Fruit fly (Drosophila melanogaster) whole organism, larva: ENCODE data around the gene CG7497.
A peak's percentile ranks its signal among the peaks of the same experiment; 100 is the strongest.

Experiments
- noc ChIP-seq: fragments of 200-800 bp; sonication (Bioruptor generic); optimal IDR thresholded peaks from 3 replicates; lab custom pipeline; 2019; ENCODE audit warnings: missing biosample characterization, mild to moderate bottlenecking, missing genetic modification characterization, moderate library complexity

CG7497 gene

DNA sequence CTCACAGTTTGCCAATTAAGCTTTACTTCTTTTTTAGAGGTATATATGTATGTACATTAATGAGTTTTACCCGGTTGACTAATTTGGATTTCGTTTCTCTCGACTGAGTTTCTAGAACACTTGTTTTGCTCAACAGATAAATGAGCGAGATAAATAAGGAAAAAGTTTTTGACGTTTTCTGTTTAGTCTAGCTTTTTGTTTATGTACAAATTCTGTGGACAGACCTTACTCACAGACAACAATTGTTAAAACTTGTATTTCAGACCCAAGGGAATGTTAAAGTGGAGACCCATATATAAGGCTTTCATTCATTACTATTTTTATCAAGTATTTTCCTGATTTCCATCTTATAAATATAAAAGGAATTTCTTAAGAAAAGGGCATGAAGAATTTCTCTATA, 8.2 kb upstream of the CG7497 start:
- peak; percentile 11 for TF ChIP-seq noc (tag; lab: Kevin White, UChicago)

- no peak for TF ChIP-seq noc (tag; lab: Kevin White, UChicago)
These were observed 7.6 kb upstream of the CG7497 start for dm6 chr3L:17625574-17626128.

DNA sequence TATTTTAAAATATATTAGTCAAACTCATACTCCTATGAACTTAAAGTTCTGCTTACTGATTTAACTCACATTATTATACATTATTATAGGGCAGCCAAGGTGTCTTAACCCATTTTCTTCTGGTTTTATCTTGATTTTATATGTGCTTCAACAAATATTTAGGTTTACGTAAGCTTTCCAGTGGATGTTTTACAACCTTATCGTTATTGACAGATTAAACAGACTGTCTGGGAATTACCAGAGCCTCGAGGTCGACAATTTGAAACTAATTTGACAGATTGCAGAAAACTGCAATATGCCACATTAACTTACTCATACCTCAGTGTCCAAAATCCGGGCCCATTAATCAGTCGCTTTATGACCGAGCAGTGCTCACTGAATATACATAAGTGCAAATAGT, 2.0 kb upstream of the CG7497 start:
- TF ChIP-seq noc (tag; lab: Kevin White, UChicago) = no peak

dm6 chr3L:17637809-17638208, 4.6 kb downstream of the CG7497 start:
- TF ChIP-seq noc (tag; lab: Kevin White, UChicago) = no peak

DNA sequence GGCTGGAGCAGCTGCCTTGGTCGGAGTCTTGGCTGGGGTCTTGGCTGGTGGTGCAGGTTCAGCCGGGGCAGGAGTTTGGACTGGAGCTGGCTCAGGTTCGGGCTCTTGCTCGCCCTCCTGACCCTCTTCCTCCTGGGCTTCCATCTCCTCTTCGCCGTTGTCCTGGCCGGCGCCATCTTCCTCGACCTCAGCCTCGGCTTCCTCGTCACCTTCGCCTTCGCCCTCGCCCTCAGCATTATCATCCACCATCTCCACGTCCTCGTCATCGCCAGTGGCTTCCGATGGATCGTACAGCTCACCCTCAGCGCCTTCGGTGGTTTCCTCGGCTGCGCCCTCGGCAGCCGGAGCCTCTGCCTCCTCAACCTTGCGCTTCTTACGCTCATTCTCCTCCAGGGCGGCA, 5.4 kb downstream of the CG7497 start:
- no peak for TF ChIP-seq noc (tag; lab: Kevin White, UChicago)

DNA sequence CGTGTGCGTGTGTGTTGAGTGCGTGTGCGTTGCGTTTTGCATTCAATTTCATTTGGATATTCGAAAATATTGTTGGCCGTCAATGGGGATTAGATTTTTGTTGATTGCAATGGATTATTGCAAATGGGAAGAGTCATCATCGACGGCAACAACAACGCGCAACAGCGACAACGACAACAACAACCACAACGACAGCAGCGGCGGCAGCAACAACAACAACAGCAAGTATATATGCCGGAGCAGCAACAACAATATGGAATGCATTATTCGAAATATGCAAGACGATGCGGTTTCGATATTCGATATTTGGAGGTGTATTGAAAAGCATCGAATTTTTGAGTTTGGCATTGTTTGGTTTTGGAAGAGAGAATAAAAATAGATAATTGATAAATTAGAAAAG, 8.8 kb downstream of the CG7497 start:
- TF ChIP-seq noc (tag; lab: Kevin White, UChicago) = no peak

dm6 chr3L:17643985-17644905, 11.0 kb downstream of the CG7497 start:
- peak; percentile 26 for TF ChIP-seq noc (tag; lab: Kevin White, UChicago)

DNA sequence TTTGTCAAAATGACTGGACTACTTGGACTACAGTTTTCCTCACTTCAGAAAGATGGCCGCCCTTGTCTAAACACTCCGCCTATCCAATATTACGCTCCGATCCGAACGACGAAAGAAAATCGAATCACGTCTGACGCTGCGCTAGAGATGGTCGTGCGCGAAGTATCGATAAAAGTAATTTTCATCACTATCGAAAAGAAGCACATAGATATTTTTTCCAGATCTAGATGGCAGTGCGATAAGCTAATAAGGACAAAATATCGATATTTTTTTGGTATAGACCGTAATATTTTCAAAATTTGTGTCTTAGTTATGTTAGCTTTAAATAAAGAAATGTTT, 11.6 kb downstream of the CG7497 start, which contains the start of gene Pep:
Pep (minus strand) TSS at position 131 of the 339 bp plus-strand sequence.
- TF ChIP-seq noc (tag; lab: Kevin White, UChicago) = no peak

dm6 chr3L:17646637-17647036, 13.4 kb downstream of the CG7497 start, which contains the start of gene CG43085:
TSS of gene CG43085 (minus strand) at chr3L:17646737.
- TF ChIP-seq noc (tag; lab: Kevin White, UChicago) = no peak

DNA sequence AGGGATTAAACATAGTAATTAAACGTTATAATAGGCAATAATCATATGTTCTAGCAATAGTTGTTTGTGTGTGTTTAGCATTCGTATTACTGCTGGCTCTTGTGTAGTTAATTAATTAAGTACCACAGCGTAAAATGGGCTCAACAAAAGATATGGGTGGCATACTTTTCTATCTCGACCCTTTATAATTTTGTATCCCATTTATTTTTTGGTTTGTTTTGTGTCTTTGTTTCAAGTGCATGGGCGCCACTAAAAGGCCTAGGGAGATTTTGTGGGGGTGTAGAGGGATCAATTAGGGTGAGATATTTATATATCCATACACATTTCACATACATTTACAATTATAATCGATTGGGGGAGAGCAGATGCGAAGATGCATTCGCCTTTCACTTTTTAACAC, 14.3 kb downstream of the CG7497 start:
- no peak for TF ChIP-seq noc (tag; lab: Kevin White, UChicago)

DNA sequence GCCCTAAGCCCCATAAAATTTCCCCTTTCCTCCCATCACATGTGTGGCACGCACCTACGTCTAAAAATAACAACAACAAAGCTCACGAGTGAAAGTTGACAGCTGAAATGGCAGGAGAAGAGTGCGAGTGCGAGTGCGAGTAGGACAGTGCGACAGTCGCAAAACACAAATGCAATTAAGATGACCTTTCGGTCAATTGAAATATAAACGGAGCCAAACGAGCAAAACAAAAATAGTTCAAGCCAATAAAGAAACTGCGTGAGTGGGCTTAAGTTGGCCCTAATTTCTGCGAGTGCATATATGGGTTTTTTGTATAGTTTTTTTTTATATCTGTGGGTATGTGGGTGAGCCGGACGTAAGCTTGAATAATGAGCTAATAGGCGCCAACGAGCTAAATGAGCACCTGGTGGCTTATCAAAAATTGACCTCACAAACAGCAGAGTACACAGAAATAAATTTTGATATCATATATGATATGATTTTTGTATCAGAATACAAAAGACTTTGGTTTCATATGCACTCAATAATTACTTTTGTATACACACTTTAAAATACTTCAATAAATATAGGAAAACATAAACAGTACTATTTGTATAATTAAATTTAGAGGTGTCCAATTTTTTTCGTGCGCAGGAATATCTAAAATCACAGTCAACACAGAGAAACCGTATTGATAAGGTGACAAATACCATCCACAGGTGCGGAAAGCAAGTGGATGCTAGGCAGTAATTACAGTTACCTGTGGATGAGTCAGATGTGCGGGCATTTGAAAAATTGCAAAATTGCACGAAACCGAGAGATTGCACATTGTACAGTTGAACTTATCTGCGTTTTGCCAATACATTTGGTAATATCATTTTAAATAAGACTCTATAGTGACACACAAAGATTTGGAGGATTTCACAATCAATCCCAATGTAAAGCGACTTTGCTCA, 18.7 kb downstream of the CG7497 start:
- TF ChIP-seq noc (tag; lab: Kevin White, UChicago) = peak; percentile 62

DNA sequence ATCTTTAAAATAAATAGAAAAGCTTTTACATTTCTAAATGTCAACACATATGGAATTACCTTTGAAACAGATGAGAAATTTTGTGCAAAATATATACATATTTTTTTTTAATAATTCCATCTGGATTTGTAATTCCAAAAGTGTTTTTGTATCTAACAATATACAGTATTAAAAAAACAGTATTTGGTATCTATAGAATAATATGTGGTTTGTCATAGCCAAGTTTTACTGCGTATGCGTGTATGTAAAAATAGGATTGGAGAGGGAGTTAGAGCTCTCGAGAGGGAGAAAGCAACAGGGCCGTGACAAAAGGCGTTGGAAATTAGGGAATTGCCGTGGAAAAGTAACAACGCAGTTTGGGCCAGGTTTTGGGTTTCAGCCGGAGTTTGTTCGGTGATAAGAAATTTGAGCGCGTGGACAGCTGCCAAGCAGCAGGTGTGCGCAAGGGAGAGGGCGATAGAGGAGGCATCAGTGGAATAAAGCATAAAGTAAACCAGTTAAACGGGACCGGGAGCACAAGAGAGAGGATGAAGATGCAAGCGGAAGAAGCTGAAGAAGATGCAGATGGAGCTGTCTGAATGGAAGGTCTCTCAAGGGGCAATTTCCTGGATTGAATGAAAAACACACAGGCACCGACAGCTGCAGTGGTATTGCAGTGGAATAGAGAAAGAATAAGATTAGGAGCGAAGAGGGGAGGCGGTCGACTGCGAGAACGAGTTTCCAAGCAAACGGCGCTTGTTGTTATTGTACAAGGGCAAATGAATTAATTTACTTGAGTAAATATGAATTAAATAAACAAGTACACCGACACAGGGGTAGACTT, 19.8 kb downstream of the CG7497 start:
- peak; percentile 23 for TF ChIP-seq noc (tag; lab: Kevin White, UChicago)

- TF ChIP-seq noc (tag; lab: Kevin White, UChicago) = peak; percentile 92
These were observed 20.7 kb downstream of the CG7497 start, which contains the start of the genes Krn, Ndfip and CG7484 for dm6 chr3L:17653701-17654667. TSS of gene Krn (minus strand) at chr3L:17654280. TSS of gene Ndfip (minus strand) at chr3L:17654280. TSS of gene CG7484 (plus strand) at chr3L:17654617.

DNA sequence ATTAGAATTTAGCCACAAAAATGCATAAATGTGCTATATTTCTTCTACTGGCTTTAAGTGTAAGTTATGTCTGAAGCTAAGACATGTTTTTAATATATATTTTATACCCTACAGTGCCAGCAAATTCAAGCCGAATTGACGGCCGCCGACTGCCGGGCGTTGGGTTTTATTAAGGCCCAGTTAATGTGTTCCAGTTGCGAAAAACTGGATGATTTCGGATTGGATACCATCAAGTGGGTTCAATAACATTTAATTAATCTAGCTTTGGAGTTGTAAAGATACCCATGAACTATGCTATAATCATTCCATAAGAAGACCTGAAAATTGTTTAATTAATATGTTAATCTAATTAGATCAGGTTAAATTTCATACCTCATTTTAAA, 21.4 kb downstream of the CG7497 start:
- TF ChIP-seq noc (tag; lab: Kevin White, UChicago) = no peak
